Fruit fly (Drosophila melanogaster) whole organism, embryonic: ENCODE data around the gene zuc.

ENCODE experiments used
- CG18011 ChIP-seq: fragments of 200-800 bp; sonication (Bioruptor generic); optimal IDR thresholded peaks from 2 replicates; lab custom pipeline; 2017; ENCODE audit warnings: missing biosample characterization, missing genetic modification characterization, mild to moderate bottlenecking, moderate library complexity, missing genotype
- CG4617 ChIP-seq: fragments of 200-800 bp; sonication (Bioruptor generic); optimal IDR thresholded peaks from 3 replicates; lab custom pipeline; 2016; ENCODE audit warnings: missing biosample characterization, missing genetic modification characterization, borderline replicate concordance
- CG7928 ChIP-seq: fragments of 200-800 bp; sonication (Bioruptor generic); optimal IDR thresholded peaks from 2 replicates; lab custom pipeline; 2017; ENCODE audit warnings: missing biosample characterization, mild to moderate bottlenecking, missing genetic modification characterization
- Dp ChIP-seq: fragments of 200-800 bp; sonication (Bioruptor generic); optimal IDR thresholded peaks from 2 replicates; lab custom pipeline; 2018; ENCODE audit warnings: missing biosample characterization, mild to moderate bottlenecking, missing genetic modification characterization, moderate library complexity
- br ChIP-seq: fragments of >200 bp; optimal IDR thresholded peaks from 2 replicates; lab custom pipeline; 2017
- psq ChIP-seq: fragments of 200-800 bp; sonication (Bioruptor generic); optimal IDR thresholded peaks from 2 replicates; lab custom pipeline; 2017; ENCODE audit warnings: missing biosample characterization, missing genetic modification characterization
- zf30C ChIP-seq: fragments of 200-800 bp; sonication (Bioruptor generic); optimal IDR thresholded peaks from 3 replicates; lab custom pipeline; 2018; ENCODE audit warnings: missing biosample characterization, mild to moderate bottlenecking, missing genetic modification characterization

dm6 chr2L:11989729-11990128 is at the start of gene zuc, which contains the start of gene dgt2:
- no peak for TF ChIP-seq CG7928 (GFP tag; lab: Kevin White, UChicago)
- TF ChIP-seq br (lab: Kevin White, UChicago) = no peak
- peak; percentile 76 for TF ChIP-seq CG4617 (GFP tag; lab: Kevin White, UChicago)
- TF ChIP-seq zf30C = no peak
- TF ChIP-seq Dp (GFP tag; lab: Kevin White, UChicago) = peak; percentile 83
- TF ChIP-seq CG18011 (GFP tag; lab: Kevin White, UChicago) = no peak
- TF ChIP-seq psq = no peak
